Worm (Caenorhabditis elegans) whole organism, L2 larva: ENCODE data around the gene F57B9.8.

ENCODE experiments used
- C34F6.9 ChIP-seq: fragments of 150-350 bp; optimal IDR thresholded peaks from 2 replicates; lab custom pipeline; 2014; ENCODE audit warnings: missing biosample characterization, missing genetic modification characterization
- F13H6.1 ChIP-seq: sonication (generic microtip); optimal IDR thresholded peaks from 2 replicates; lab custom pipeline; 2016; ENCODE audit warnings: missing genetic modification characterization, missing compliant biosample characterization
- Y55F3AM.14 ChIP-seq: fragments of 200-800 bp; sonication (Bioruptor generic); optimal IDR thresholded peaks from 2 replicates; lab custom pipeline; 2018; ENCODE audit warnings: mild to moderate bottlenecking, missing genetic modification characterization, missing compliant biosample characterization
- ZK546.5 ChIP-seq: sonication (generic microtip); optimal IDR thresholded peaks from 2 replicates; lab custom pipeline; 2017; ENCODE audit warnings: missing biosample characterization, missing genetic modification characterization
- ama-1 ChIP-seq: fragments of 150-350 bp; optimal IDR thresholded peaks from 2 replicates; lab custom pipeline; 2018; ENCODE audit warnings: inconsistent platforms
- blmp-1 ChIP-seq: sonication (generic microtip); optimal IDR thresholded peaks from 2 replicates; lab custom pipeline; 2017; ENCODE audit warnings: missing genetic modification characterization, mild to moderate bottlenecking, missing compliant biosample characterization, antibody characterized with exemption, moderate library complexity; ENCODE audit not compliant: insufficient read depth
- ceh-16 ChIP-seq: fragments of 150-350 bp; optimal IDR thresholded peaks from 2 replicates; lab custom pipeline; 2014; ENCODE audit warnings: missing biosample characterization, missing genetic modification characterization
- crh-2 ChIP-seq: sonication (generic microtip); optimal IDR thresholded peaks from 2 replicates; lab custom pipeline; 2017; ENCODE audit warnings: missing biosample characterization, missing genetic modification characterization
- elt-1 ChIP-seq: fragments of 150-350 bp; optimal IDR thresholded peaks from 2 replicates; lab custom pipeline; 2014; ENCODE audit warnings: missing biosample characterization, missing genetic modification characterization
- elt-3 ChIP-seq: sonication (generic microtip); optimal IDR thresholded peaks from 2 replicates; lab custom pipeline; 2017; ENCODE audit warnings: missing biosample characterization, missing genetic modification characterization
- fos-1 ChIP-seq: fragments of 150-350 bp; optimal IDR thresholded peaks from 2 replicates; lab custom pipeline; 2014; ENCODE audit warnings: missing biosample characterization, missing genetic modification characterization
- gmeb-1 ChIP-seq: fragments of 150-350 bp; optimal IDR thresholded peaks from 2 replicates; lab custom pipeline; 2014; ENCODE audit warnings: missing biosample characterization, missing genetic modification characterization
- lin-13 ChIP-seq: fragments of 150-350 bp; optimal IDR thresholded peaks from 2 replicates; lab custom pipeline; 2014; ENCODE audit warnings: missing biosample characterization, missing genetic modification reagents, missing genetic modification characterization
- lin-39 ChIP-seq: fragments of 150-350 bp; optimal IDR thresholded peaks from 2 replicates; lab custom pipeline; 2014; ENCODE audit warnings: missing biosample characterization, missing genetic modification reagents, missing genetic modification characterization
- lsy-2 ChIP-seq, 2 experiments: fragments of 150-350 bp in 1 of 2; sonication (generic microtip) in 1 of 2; optimal IDR thresholded peaks; 2 replicates each; lab custom pipeline; 2014 to 2017; ENCODE audit warnings: missing biosample characterization in 2 of 2, missing genetic modification characterization in 2 of 2
- mab-5 ChIP-seq: fragments of 150-350 bp; optimal IDR thresholded peaks from 2 replicates; lab custom pipeline; 2014; ENCODE audit warnings: missing biosample characterization, missing genetic modification characterization
- nhr-11 ChIP-seq: fragments of 150-350 bp; optimal IDR thresholded peaks from 2 replicates; lab custom pipeline; 2014; ENCODE audit warnings: missing biosample characterization, missing genetic modification characterization
- nhr-129 ChIP-seq: fragments of 150-350 bp; optimal IDR thresholded peaks from 2 replicates; lab custom pipeline; 2014; ENCODE audit warnings: missing biosample characterization, missing genetic modification characterization
- nhr-21 ChIP-seq: fragments of 150-350 bp; optimal IDR thresholded peaks from 2 replicates; lab custom pipeline; 2014; ENCODE audit warnings: missing biosample characterization, missing genetic modification characterization
- nhr-23 ChIP-seq: fragments of 150-350 bp; optimal IDR thresholded peaks from 2 replicates; lab custom pipeline; 2014; ENCODE audit warnings: missing biosample characterization, missing genetic modification reagents, missing genetic modification characterization
- nhr-237 ChIP-seq: fragments of 150-350 bp; optimal IDR thresholded peaks from 2 replicates; lab custom pipeline; 2014; ENCODE audit warnings: missing biosample characterization, missing genetic modification characterization
- nhr-25 ChIP-seq: fragments of 150-350 bp; sonication (generic microtip); optimal IDR thresholded peaks from 3 replicates; lab custom pipeline; 2014; ENCODE audit warnings: missing biosample characterization, missing genetic modification characterization
- nhr-77 ChIP-seq: fragments of 150-350 bp; optimal IDR thresholded peaks from 2 replicates; lab custom pipeline; 2014; ENCODE audit warnings: missing biosample characterization, missing genetic modification characterization
- sem-4 ChIP-seq: fragments of 150-350 bp; optimal IDR thresholded peaks from 2 replicates; lab custom pipeline; 2014; ENCODE audit warnings: missing biosample characterization, missing genetic modification reagents, missing genetic modification characterization
- skn-1 ChIP-seq: sonication (generic microtip); optimal IDR thresholded peaks from 2 replicates; lab custom pipeline; 2017; ENCODE audit warnings: missing biosample characterization, missing genetic modification characterization
- sma-3 ChIP-seq: sonication (generic microtip); optimal IDR thresholded peaks from 2 replicates; lab custom pipeline; 2016; ENCODE audit warnings: missing genetic modification reagents, missing genetic modification characterization, missing compliant biosample characterization
- snpc-4 ChIP-seq: fragments of 150-350 bp; optimal IDR thresholded peaks from 2 replicates; lab custom pipeline; 2014; ENCODE audit warnings: missing biosample characterization, missing genetic modification characterization
- unc-39 ChIP-seq: fragments of 150-350 bp; optimal IDR thresholded peaks from 2 replicates; lab custom pipeline; 2014; ENCODE audit warnings: missing biosample characterization, missing genetic modification characterization
- unc-55 ChIP-seq: fragments of 150-350 bp; sonication (generic microtip); optimal IDR thresholded peaks from 3 replicates; lab custom pipeline; 2014; ENCODE audit warnings: missing biosample characterization, missing genetic modification reagents, missing genetic modification characterization
- zag-1 ChIP-seq: fragments of 150-350 bp; optimal IDR thresholded peaks from 2 replicates; lab custom pipeline; 2014; ENCODE audit warnings: missing biosample characterization, missing genetic modification characterization
- ztf-1 ChIP-seq: fragments of 200-800 bp; sonication (Bioruptor generic); conservative IDR thresholded peaks from 2 replicates; pipeline ENCODE4 v1.3.6; 2022; ENCODE audit warnings: missing genetic modification characterization, missing compliant biosample characterization
- ztf-11 ChIP-seq: sonication (generic microtip); optimal IDR thresholded peaks from 2 replicates; lab custom pipeline; 2017; ENCODE audit warnings: missing biosample characterization, missing genetic modification characterization

Gene F57B9.8

DNA sequence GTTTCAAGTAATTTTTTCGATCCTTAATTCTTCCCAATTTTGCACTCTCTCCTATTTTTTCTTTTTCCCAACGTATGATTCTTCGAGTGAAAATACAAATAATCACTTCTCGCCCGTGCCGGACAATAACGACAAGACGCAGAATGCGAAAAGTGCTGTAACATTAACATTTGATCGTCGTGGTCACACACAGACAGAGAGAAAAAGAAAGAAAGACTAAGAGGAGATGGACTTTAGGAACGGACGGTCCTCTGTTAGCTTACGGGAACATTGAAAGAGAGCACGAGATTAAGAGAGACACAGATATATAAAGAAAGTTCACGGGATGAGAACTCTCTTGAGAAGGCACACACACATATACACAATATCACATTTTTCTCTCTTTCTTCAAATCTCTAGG, 12.8 kb upstream of the F57B9.8 start:
- no peak for TF ChIP-seq ama-1
- no peak for TF ChIP-seq Y55F3AM.14
- TF ChIP-seq fos-1 (tag; lab: Kevin White, UChicago): peak; percentile 17
- no peak for TF ChIP-seq snpc-4 (tag; lab: Kevin White, UChicago)
- TF ChIP-seq nhr-129 (tag; lab: Kevin White, UChicago): no peak
- peak; percentile 31 for TF ChIP-seq sem-4 (tag; lab: Kevin White, UChicago)
- TF ChIP-seq F13H6.1 (tag; lab: Kevin White, UChicago): peak; percentile 7
- TF ChIP-seq C34F6.9 (tag; lab: Kevin White, UChicago): peak; percentile 12
- no peak for TF ChIP-seq lin-39 (tag; lab: Kevin White, UChicago)
- TF ChIP-seq elt-3: no peak
- no peak for TF ChIP-seq elt-1 (tag; lab: Kevin White, UChicago)
- no peak for TF ChIP-seq nhr-77 (tag; lab: Kevin White, UChicago)
- TF ChIP-seq lsy-2 (tag; optimal IDR thresholded peaks at IDR 0.05; lab: Kevin White, UChicago): no peak

DNA sequence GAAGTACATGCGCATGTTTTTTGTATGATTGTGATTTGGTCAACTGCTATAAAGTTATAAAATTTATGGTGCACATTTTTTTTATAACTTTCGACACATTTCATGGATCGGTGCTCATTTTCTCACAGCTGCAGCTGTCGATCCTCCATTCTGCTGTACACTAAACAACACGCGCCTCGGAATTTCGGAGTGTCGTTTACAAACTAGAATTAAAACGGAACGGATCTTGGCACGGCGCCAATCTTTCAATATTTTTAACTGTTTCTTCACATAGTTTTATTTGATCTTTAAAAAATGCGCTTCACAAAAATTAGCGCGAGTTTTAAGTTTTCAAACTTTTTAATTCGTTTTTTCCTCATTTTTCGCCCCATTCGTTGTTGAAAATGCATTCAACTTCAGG, 11.3 kb upstream of the F57B9.8 start, which contains the start of gene let-711:
let-711 (plus strand) TSS at position 337 of the 400 bp plus-strand sequence.
- TF ChIP-seq crh-2 (tag; lab: Kevin White, UChicago): no peak
- TF ChIP-seq ceh-16 (tag; lab: Kevin White, UChicago): no peak
- peak; percentile 26 for TF ChIP-seq C34F6.9 (tag; lab: Kevin White, UChicago)
- peak; percentile 20 for TF ChIP-seq unc-55 (GFP tag; lab: Kevin White, UChicago)
- TF ChIP-seq lsy-2 (tag; optimal IDR thresholded peaks at IDR 0.05; lab: Kevin White, UChicago): peak in 1 of 2 experiments; percentile 37
- TF ChIP-seq, all 48 proteins: peak for 3

DNA sequence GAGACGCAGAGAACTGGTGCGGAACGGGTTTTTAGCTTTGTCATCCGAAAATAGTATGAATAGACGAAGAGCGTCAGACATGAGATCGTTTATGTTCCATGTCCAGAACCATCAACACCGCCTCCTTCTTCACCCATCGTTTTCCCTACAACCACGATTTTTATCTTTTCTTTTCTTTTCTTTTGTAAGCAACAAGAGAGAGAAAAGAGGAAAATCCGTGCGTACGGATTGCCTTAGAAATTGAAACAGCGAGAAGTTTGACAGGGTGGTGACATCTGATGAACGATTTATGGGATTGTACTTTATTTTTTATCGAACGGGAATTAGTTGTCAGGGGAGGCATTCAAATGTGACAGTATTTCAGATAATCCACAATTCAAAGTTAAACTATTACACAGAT, 10.6 kb upstream of the F57B9.8 start, which contains the start of gene abu-13:
abu-13 (minus strand) TSS at position 152 of the 400 bp plus-strand sequence.
- TF ChIP-seq skn-1 (tag; lab: Kevin White, UChicago): no peak
- peak; percentile 30 for TF ChIP-seq nhr-21 (tag; lab: Kevin White, UChicago)
- peak; percentile 7 for TF ChIP-seq sem-4 (tag; lab: Kevin White, UChicago)

DNA sequence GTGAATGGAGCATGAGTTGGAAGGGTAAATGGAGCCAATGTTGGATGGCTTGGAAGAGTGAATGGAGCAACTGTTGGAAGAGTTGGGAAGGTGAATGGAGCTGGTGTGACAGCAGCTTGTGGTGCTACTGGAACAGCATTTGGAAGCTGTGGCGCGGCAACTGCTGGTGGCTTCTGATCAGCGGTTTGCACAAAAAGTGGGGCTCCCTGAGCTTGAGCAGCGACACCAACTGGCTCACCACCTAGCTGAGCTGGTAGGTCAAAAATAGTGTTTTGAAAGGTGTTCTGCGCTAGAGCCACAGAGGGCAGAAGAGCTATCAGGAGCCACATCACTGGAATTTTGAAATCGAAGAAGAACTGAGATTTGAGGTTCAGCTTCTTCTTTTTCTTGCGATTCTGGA, 10.2 kb upstream of the F57B9.8 start:
- TF ChIP-seq blmp-1 (tag; lab: Kevin White, UChicago): no peak
- TF ChIP-seq nhr-237 (tag; lab: Kevin White, UChicago): no peak

DNA sequence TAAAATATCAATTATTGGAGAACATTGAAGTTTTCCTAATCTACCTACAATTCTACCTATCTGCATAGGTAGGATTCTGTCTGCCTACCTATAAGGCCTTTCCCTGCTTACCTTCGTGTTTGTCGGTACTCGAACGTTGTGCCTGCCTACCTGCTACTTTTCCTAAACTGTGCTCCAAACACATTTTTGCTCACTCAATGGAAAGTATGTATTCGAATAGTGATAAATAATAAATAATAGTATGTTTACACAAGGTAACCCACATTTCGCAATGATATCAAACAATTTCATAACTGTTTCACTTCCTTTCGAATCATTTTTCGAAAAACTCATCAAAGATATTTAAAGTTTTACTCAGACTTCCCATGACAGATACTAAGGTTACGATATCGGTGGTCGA, 4.4 kb upstream of the F57B9.8 start, which contains the start of gene F57B9.3:
F57B9.3 (plus strand) TSS at position 301 of the 400 bp plus-strand sequence.
- TF ChIP-seq sma-3 (GFP tag; lab: Kevin White, UChicago): no peak
- no peak for TF ChIP-seq elt-3
- no peak for TF ChIP-seq ztf-1 (GFP tag; lab: Robert Waterston, UW)
- TF ChIP-seq crh-2 (tag; lab: Kevin White, UChicago): no peak
- no peak for TF ChIP-seq blmp-1 (tag; lab: Kevin White, UChicago)
- no peak for TF ChIP-seq nhr-129 (tag; lab: Kevin White, UChicago)
- no peak for TF ChIP-seq nhr-77 (tag; lab: Kevin White, UChicago)
- TF ChIP-seq ztf-11 (tag; lab: Kevin White, UChicago): no peak
- TF ChIP-seq unc-39 (tag; lab: Kevin White, UChicago): no peak
- TF ChIP-seq nhr-11 (tag; lab: Kevin White, UChicago): no peak
- no peak for TF ChIP-seq snpc-4 (tag; lab: Kevin White, UChicago)
- no peak for TF ChIP-seq nhr-237 (tag; lab: Kevin White, UChicago)
- no peak for TF ChIP-seq lin-13 (GFP tag; lab: Kevin White, UChicago)

DNA sequence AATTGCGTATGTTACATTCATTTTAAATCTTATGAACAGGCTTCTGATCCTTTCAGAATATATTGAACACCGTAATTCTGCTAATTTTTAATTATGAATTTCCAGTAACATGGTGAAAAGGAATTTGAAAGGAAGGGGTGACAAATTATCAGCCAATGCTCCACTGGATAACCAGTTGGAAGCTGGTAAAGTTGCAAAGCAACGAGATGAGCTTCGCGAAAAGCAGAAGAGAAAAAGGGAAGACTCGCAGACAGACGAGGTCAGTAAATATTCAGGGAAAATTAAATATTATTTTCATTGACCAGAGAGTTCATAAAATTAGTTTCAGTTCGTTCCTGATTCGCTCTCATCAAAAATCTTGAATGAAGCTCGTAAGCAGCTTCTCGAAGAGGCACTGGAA, 3.2 kb downstream of the F57B9.8 start, which contains the start of gene byn-1:
byn-1 (plus strand) TSS at position 106 of the 400 bp plus-strand sequence.
- no peak for TF ChIP-seq fos-1 (tag; lab: Kevin White, UChicago)
- no peak for TF ChIP-seq gmeb-1 (tag; lab: Kevin White, UChicago)
- TF ChIP-seq zag-1 (tag; lab: Kevin White, UChicago): no peak

DNA sequence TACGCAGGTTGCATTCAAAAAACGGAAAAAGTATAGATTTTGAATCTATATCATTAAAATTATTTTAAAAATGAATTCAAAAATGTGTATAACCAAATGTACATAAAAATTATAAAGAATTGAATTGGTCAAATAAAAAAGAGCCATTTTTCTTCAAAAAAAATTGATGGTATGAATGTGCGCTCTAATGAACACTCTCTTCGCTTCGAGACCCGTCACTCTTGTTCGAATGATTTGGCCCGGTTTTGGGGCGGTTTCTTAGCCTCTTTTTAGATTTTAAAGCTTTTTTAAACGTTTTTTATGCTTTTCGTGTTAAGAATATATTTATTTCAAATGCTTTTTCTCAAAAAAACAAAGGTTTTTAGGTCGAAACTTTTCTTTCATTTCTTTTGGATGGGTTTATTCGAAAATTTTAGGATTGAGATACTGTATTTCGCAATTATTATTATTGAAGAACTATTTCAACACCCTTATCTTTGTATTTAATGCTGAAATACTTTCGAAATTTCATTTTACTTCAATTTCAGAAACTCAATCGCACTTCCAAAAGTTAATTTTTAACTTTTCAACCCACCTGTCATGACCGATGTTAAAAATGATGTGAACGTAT, 5.5 kb downstream of the F57B9.8 start, which contains the start of gene inf-1:
inf-1 (plus strand) TSS at position 577 of the 610 bp plus-strand sequence.
- TF ChIP-seq unc-55 (GFP tag; lab: Kevin White, UChicago) (peak; percentile 70), mab-5 (tag; lab: Kevin White, UChicago) (no peak), elt-1 (tag; lab: Kevin White, UChicago) (no peak), lsy-2 (tag; optimal IDR thresholded peaks at IDR 0.05; lab: Kevin White, UChicago) (peak; percentile 18 to 84), Y55F3AM.14 (no peak), blmp-1 (tag; lab: Kevin White, UChicago) (no peak), ZK546.5 (tag; lab: Kevin White, UChicago) (no peak), crh-2 (tag; lab: Kevin White, UChicago) (peak; percentile 13), nhr-21 (tag; lab: Kevin White, UChicago) (peak; percentile 0), C34F6.9 (tag; lab: Kevin White, UChicago) (peak; percentile 72), fos-1 (tag; lab: Kevin White, UChicago) (peak; percentile 24), lin-13 (GFP tag; lab: Kevin White, UChicago) (peak; percentile 29), sem-4 (tag; lab: Kevin White, UChicago) (peak; percentile 0), nhr-25 (tag; lab: Kevin White, UChicago) (no peak), nhr-23 (tag; lab: Kevin White, UChicago) (no peak), nhr-129 (tag; lab: Kevin White, UChicago) (peak; percentile 52)
